Worm (Caenorhabditis elegans) whole organism, L3 larva: Measurements from ENCODE around the gene ttr-5.

Experiments
- R02D3.7 ChIP-seq: fragments of 150-350 bp; optimal IDR thresholded peaks from 2 replicates; lab custom pipeline; 2014; ENCODE audit warnings: missing biosample characterization, missing genetic modification characterization
- ZK546.5 ChIP-seq: sonication (generic microtip); optimal IDR thresholded peaks from 2 replicates; lab custom pipeline; 2017; ENCODE audit warnings: missing biosample characterization, missing genetic modification characterization
- aly-2 ChIP-seq: fragments of 150-350 bp; optimal IDR thresholded peaks from 2 replicates; lab custom pipeline; 2014; ENCODE audit warnings: missing biosample characterization, missing genetic modification characterization
- ama-1 ChIP-seq: fragments of 150-350 bp; optimal IDR thresholded peaks from 2 replicates; lab custom pipeline; 2018
- daf-12 ChIP-seq: fragments of 150-350 bp; optimal IDR thresholded peaks from 2 replicates; lab custom pipeline; 2014; ENCODE audit warnings: missing biosample characterization, missing genetic modification reagents, missing genetic modification characterization
- egl-27 ChIP-seq: sonication (generic microtip); optimal IDR thresholded peaks from 4 replicates; lab custom pipeline; 2017; ENCODE audit warnings: missing biosample characterization, missing genetic modification reagents, missing genetic modification characterization
- egl-5 ChIP-seq: fragments of 150-350 bp; optimal IDR thresholded peaks from 2 replicates; lab custom pipeline; 2017; ENCODE audit warnings: missing biosample characterization, missing genetic modification reagents, missing genetic modification characterization, inconsistent platforms
- elt-2 ChIP-seq: sonication (generic microtip); optimal IDR thresholded peaks from 2 replicates; lab custom pipeline; 2016; ENCODE audit warnings: missing genetic modification reagents, mild to moderate bottlenecking, missing genetic modification characterization, missing compliant biosample characterization
- fkh-10 ChIP-seq: sonication (generic microtip); optimal IDR thresholded peaks from 2 replicates; lab custom pipeline; 2017; ENCODE audit warnings: missing biosample characterization, missing genetic modification reagents, missing genetic modification characterization
- fkh-2 ChIP-seq: fragments of 150-350 bp; optimal IDR thresholded peaks from 2 replicates; lab custom pipeline; 2014; ENCODE audit warnings: missing biosample characterization, missing genetic modification reagents, missing genetic modification characterization
- fos-1 ChIP-seq: fragments of 150-350 bp; optimal IDR thresholded peaks from 2 replicates; lab custom pipeline; 2014; ENCODE audit warnings: missing biosample characterization, missing genetic modification characterization
- lin-15B ChIP-seq: fragments of 150-350 bp; optimal IDR thresholded peaks from 2 replicates; lab custom pipeline; 2014; ENCODE audit warnings: missing biosample characterization, missing genetic modification characterization
- lin-39 ChIP-seq: fragments of 150-350 bp; optimal IDR thresholded peaks from 2 replicates; lab custom pipeline; 2018; ENCODE audit warnings: missing biosample characterization, missing genetic modification reagents, missing genetic modification characterization
- lsy-12 ChIP-seq: sonication (generic microtip); optimal IDR thresholded peaks from 2 replicates; lab custom pipeline; 2016; ENCODE audit warnings: mild to moderate bottlenecking, missing genetic modification characterization, missing compliant biosample characterization
- mdl-1 ChIP-seq: fragments of 150-350 bp; optimal IDR thresholded peaks from 2 replicates; lab custom pipeline; 2014; ENCODE audit warnings: missing biosample characterization, missing genetic modification characterization
- mml-1 ChIP-seq: fragments of 150-350 bp; sonication (generic microtip); optimal IDR thresholded peaks from 3 replicates; lab custom pipeline; 2014; ENCODE audit warnings: missing biosample characterization, missing genetic modification characterization
- nfya-1 ChIP-seq: sonication (generic microtip); optimal IDR thresholded peaks from 2 replicates; lab custom pipeline; 2017; ENCODE audit warnings: missing genetic modification characterization, mild to moderate bottlenecking, missing compliant biosample characterization, antibody characterized with exemption, moderate library complexity; ENCODE audit not compliant: insufficient read depth
- nhr-25 ChIP-seq: sonication (generic microtip); optimal IDR thresholded peaks from 2 replicates; lab custom pipeline; 2017; ENCODE audit warnings: missing biosample characterization, missing genetic modification characterization
- pqm-1 ChIP-seq: fragments of 150-350 bp; optimal IDR thresholded peaks from 2 replicates; lab custom pipeline; 2017; ENCODE audit warnings: missing biosample characterization, missing genetic modification characterization, inconsistent platforms
- snpc-4 ChIP-seq: fragments of 150-350 bp; optimal IDR thresholded peaks from 2 replicates; lab custom pipeline; 2014; ENCODE audit warnings: missing biosample characterization, missing genetic modification characterization
- tbx-2 ChIP-seq: sonication (generic microtip); optimal IDR thresholded peaks from 2 replicates; lab custom pipeline; 2016; ENCODE audit warnings: mild to moderate bottlenecking, missing genetic modification characterization, missing compliant biosample characterization
- unc-39 ChIP-seq: sonication (generic microtip); optimal IDR thresholded peaks from 4 replicates; lab custom pipeline; 2017; ENCODE audit warnings: missing biosample characterization, missing genetic modification characterization
- unc-62 ChIP-seq: fragments of 150-350 bp; sonication (generic microtip); optimal IDR thresholded peaks from 4 replicates; lab custom pipeline; 2014; ENCODE audit warnings: missing biosample characterization, missing genetic modification reagents, missing genetic modification characterization
- zag-1 ChIP-seq: fragments of 150-350 bp; optimal IDR thresholded peaks from 2 replicates; lab custom pipeline; 2014; ENCODE audit warnings: missing biosample characterization, missing genetic modification characterization
- ztf-11 ChIP-seq: fragments of 150-350 bp; optimal IDR thresholded peaks from 2 replicates; lab custom pipeline; 2014; ENCODE audit warnings: missing biosample characterization, missing genetic modification characterization
- ztf-4 ChIP-seq: fragments of 150-350 bp; optimal IDR thresholded peaks from 2 replicates; lab custom pipeline; 2014; ENCODE audit warnings: missing biosample characterization, missing genetic modification characterization

Gene ttr-5

DNA sequence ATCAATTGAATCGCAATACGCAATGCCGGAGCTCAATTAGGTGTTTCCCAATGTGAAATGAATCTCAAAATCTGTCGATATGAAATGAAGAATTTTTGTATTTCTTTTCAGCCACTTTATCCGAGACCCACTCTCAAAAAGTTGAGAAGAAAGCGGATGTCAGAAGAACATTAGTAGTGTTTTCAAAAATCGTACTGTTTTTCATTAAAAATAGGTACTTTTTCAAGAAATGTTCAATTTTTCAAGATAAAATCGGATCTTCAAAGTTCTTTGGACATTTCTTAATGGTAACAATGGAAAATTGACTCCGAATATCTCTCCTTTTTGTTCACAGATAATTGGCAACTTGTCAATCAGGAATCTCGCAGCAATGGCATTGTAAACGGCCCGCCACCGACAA, 31.1 kb downstream of the ttr-5 start, which contains the start of gene flp-25:
Gene flp-25 (plus strand): TSS at position 301 of the 400 bp plus-strand sequence.
- TF ChIP-seq aly-2 (tag; lab: Kevin White, UChicago) (no peak), unc-62 (no peak), daf-12 (tag; lab: Kevin White, UChicago) (no peak), R02D3.7 (tag; lab: Kevin White, UChicago) (no peak), mdl-1 (no peak), lsy-12 (tag; lab: Kevin White, UChicago) (no peak), fos-1 (no peak), lin-15B (tag; lab: Kevin White, UChicago) (no peak), lin-39 (tag; lab: Kevin White, UChicago) (no peak), mml-1 (tag; lab: Kevin White, UChicago) (no peak), ama-1 (lab: Kevin White, UChicago) (no peak), fkh-10 (GFP tag; lab: Kevin White, UChicago) (no peak), fkh-2 (tag; lab: Kevin White, UChicago) (no peak), ztf-11 (tag; lab: Kevin White, UChicago) (no peak), zag-1 (tag; lab: Kevin White, UChicago) (no peak), egl-5 (no peak), ZK546.5 (tag; lab: Kevin White, UChicago) (no peak), nfya-1 (tag; lab: Kevin White, UChicago) (no peak)

- TF ChIP-seq fkh-10 (GFP tag; lab: Kevin White, UChicago) (no peak), elt-2 (tag; lab: Kevin White, UChicago) (peak; percentile 38), pqm-1 (peak; percentile 12)
Observed at ce11 chrIII:9366376-9366775, 36.3 kb downstream of the ttr-5 start.

DNA sequence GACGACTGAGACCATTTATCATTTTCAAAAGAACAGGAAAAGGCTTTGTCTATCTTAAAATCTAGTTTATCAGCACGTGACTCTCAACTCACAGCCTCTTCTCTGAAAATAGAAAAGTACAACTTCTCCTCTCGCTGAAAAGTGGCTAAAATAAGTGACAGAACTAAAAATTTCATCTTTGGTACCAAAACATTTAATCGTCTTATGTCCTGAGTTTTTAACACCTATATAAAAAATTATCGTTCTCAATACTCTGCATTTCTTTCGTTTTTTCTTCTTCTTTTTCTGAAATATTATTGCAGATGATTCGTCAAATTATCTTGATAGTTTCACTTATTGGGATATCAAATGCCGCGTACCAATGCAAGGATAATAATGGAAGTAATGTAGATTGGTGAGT, 36.9 kb downstream of the ttr-5 start, which contains the start of gene crn-6:
Gene crn-6 (plus strand): TSS at position 301 of the 400 bp plus-strand sequence.
- TF ChIP-seq egl-27 = no peak
- no peak for TF ChIP-seq snpc-4 (tag; lab: Kevin White, UChicago)

- no peak for TF ChIP-seq unc-39 (tag; lab: Kevin White, UChicago)
- TF ChIP-seq fkh-10 (GFP tag; lab: Kevin White, UChicago) = peak; percentile 80
Observed at ce11 chrIII:9373779-9374178, 43.7 kb downstream of the ttr-5 start.

- TF ChIP-seq ztf-4 (tag; lab: Kevin White, UChicago) (no peak), ztf-11 (tag; lab: Kevin White, UChicago) (no peak), tbx-2 (no peak), lin-39 (tag; lab: Kevin White, UChicago) (no peak), nhr-25 (tag; lab: Kevin White, UChicago) (no peak), mdl-1 (no peak), lin-15B (tag; lab: Kevin White, UChicago) (no peak)
Observed at ce11 chrIII:9376701-9377100, 46.6 kb downstream of the ttr-5 start.
